Worm (Caenorhabditis elegans) whole organism, L4 larva: ENCODE data around the gene sto-6.
A peak's percentile ranks its signal among the peaks of the same experiment; 100 is the strongest.

Experiments
- F37D6.2 ChIP-seq: sonication (generic microtip); optimal IDR thresholded peaks from 2 replicates; lab custom pipeline; 2016; ENCODE audit warnings: mild to moderate bottlenecking, missing genetic modification characterization, missing compliant biosample characterization
- T26A8.4 ChIP-seq: fragments of 200-800 bp; sonication (Bioruptor generic); IDR thresholded peaks from 2 replicates; pipeline ENCODE4 v1.3.6; 2022; ENCODE audit warnings: missing genetic modification characterization, missing compliant biosample characterization
- Y48G9A.11 ChIP-seq: fragments of 200-800 bp; sonication (Bioruptor generic); IDR thresholded peaks from 2 replicates; pipeline ENCODE4 v1.3.6; 2022; ENCODE audit warnings: missing genetic modification reagents, missing genetic modification characterization, missing compliant biosample characterization
- ZK337.2 ChIP-seq: fragments of 200-800 bp; sonication (Bioruptor generic); IDR thresholded peaks from 2 replicates; pipeline ENCODE4 v1.3.6; 2022; ENCODE audit warnings: missing genetic modification reagents, missing genetic modification characterization, missing compliant biosample characterization
- aly-2 ChIP-seq: sonication (generic microtip); optimal IDR thresholded peaks from 2 replicates; lab custom pipeline; 2018; ENCODE audit warnings: missing biosample characterization, missing genetic modification characterization
- ama-1 ChIP-seq: fragments of 150-350 bp; optimal IDR thresholded peaks from 2 replicates; lab custom pipeline; 2014; ENCODE audit warnings: inconsistent platforms, mixed read lengths
- attf-4 ChIP-seq: sonication (generic microtip); optimal IDR thresholded peaks from 3 replicates; lab custom pipeline; 2017; ENCODE audit warnings: missing biosample characterization, missing genetic modification characterization
- ceh-32 ChIP-seq: sonication (generic microtip); optimal IDR thresholded peaks from 2 replicates; lab custom pipeline; 2016; ENCODE audit warnings: mild to moderate bottlenecking, missing genetic modification characterization, missing compliant biosample characterization; ENCODE audit not compliant: poor library complexity
- ceh-44 ChIP-seq: fragments of 200-800 bp; sonication (Bioruptor generic); IDR thresholded peaks from 2 replicates; pipeline ENCODE4 v1.3.6; 2022; ENCODE audit warnings: missing genetic modification reagents, missing genetic modification characterization, missing compliant biosample characterization
- cey-2 ChIP-seq: sonication (generic microtip); optimal IDR thresholded peaks from 3 replicates; lab custom pipeline; 2017; ENCODE audit warnings: missing genetic modification characterization, mild to moderate bottlenecking, missing compliant biosample characterization, antibody characterized with exemption, borderline replicate concordance; ENCODE audit not compliant: insufficient read depth
- daf-12 ChIP-seq: fragments of 150-350 bp; optimal IDR thresholded peaks from 2 replicates; lab custom pipeline; 2014; ENCODE audit warnings: missing biosample characterization, missing genetic modification reagents, missing genetic modification characterization
- daf-8 ChIP-seq: fragments of 200-800 bp; sonication (Bioruptor generic); IDR thresholded peaks from 2 replicates; pipeline ENCODE4 v1.3.6; 2022; ENCODE audit warnings: missing genetic modification characterization, missing compliant biosample characterization
- dmd-6 ChIP-seq: fragments of 200-800 bp; sonication (Bioruptor generic); IDR thresholded peaks from 2 replicates; pipeline ENCODE4 v1.3.6; 2022; ENCODE audit warnings: missing genetic modification reagents, missing genetic modification characterization, missing compliant biosample characterization
- dmd-9 ChIP-seq: fragments of 200-800 bp; sonication (Bioruptor generic); IDR thresholded peaks from 2 replicates; pipeline ENCODE4 v1.3.6; 2022; ENCODE audit warnings: missing genetic modification reagents, missing genetic modification characterization, missing compliant biosample characterization
- duxl-1 ChIP-seq: sonication (generic microtip); optimal IDR thresholded peaks from 2 replicates; lab custom pipeline; 2016; ENCODE audit warnings: mild to moderate bottlenecking, missing genetic modification characterization, moderate library complexity, missing compliant biosample characterization; ENCODE audit not compliant: poor library complexity
- dve-1 ChIP-seq: sonication (generic microtip); optimal IDR thresholded peaks from 2 replicates; lab custom pipeline; 2017; ENCODE audit warnings: antibody characterized with exemption, mild to moderate bottlenecking, missing genetic modification characterization, missing compliant biosample characterization; ENCODE audit not compliant: insufficient read depth
- gei-8 ChIP-seq: fragments of 200-800 bp; sonication (Bioruptor generic); optimal IDR thresholded peaks from 2 replicates; lab custom pipeline; 2018; ENCODE audit warnings: mild to moderate bottlenecking, missing genetic modification characterization, missing compliant biosample characterization
- hlh-11 ChIP-seq: fragments of 200-800 bp; sonication (Bioruptor generic); optimal IDR thresholded peaks from 2 replicates; lab custom pipeline; 2018; ENCODE audit warnings: mild to moderate bottlenecking, missing genetic modification characterization, missing compliant biosample characterization
- hmg-1.1 ChIP-seq: fragments of 200-800 bp; sonication (Bioruptor generic); IDR thresholded peaks from 2 replicates; pipeline ENCODE4 v1.3.6; 2022; ENCODE audit warnings: missing genetic modification reagents, missing genetic modification characterization, missing compliant biosample characterization
- jun-1 ChIP-seq: fragments of 150-350 bp; optimal IDR thresholded peaks from 2 replicates; lab custom pipeline; 2014; ENCODE audit warnings: missing biosample characterization, missing genetic modification reagents, missing genetic modification characterization
- lim-7 ChIP-seq: fragments of 200-800 bp; sonication (Bioruptor generic); IDR thresholded peaks from 2 replicates; pipeline ENCODE4 v1.3.6; 2022; ENCODE audit warnings: missing genetic modification characterization, missing compliant biosample characterization
- lin-15B ChIP-seq: fragments of 150-350 bp; sonication (generic microtip); optimal IDR thresholded peaks from 3 replicates; lab custom pipeline; 2014; ENCODE audit warnings: missing biosample characterization, missing genetic modification characterization
- mep-1 ChIP-seq: fragments of 150-350 bp; sonication (generic microtip); optimal IDR thresholded peaks from 3 replicates; lab custom pipeline; 2014; ENCODE audit warnings: missing biosample characterization, missing genetic modification characterization
- mes-2 ChIP-seq: sonication (generic microtip); optimal IDR thresholded peaks from 2 replicates; lab custom pipeline; 2016; ENCODE audit warnings: missing genotype, mild to moderate bottlenecking, missing genetic modification characterization, missing compliant biosample characterization; ENCODE audit not compliant: poor library complexity, severe bottlenecking
- mxl-3 ChIP-seq: fragments of 200-800 bp; sonication (Bioruptor generic); optimal IDR thresholded peaks from 2 replicates; lab custom pipeline; 2018; ENCODE audit warnings: mild to moderate bottlenecking, missing genetic modification characterization, missing compliant biosample characterization
- nhr-102 ChIP-seq: sonication (generic microtip); optimal IDR thresholded peaks from 2 replicates; lab custom pipeline; 2016; ENCODE audit warnings: mild to moderate bottlenecking, missing genetic modification characterization, moderate library complexity, missing compliant biosample characterization
- nhr-28 ChIP-seq: fragments of 150-350 bp; optimal IDR thresholded peaks from 2 replicates; lab custom pipeline; 2014; ENCODE audit warnings: missing biosample characterization, missing genetic modification characterization
- nhr-42 ChIP-seq: fragments of 200-800 bp; sonication (Bioruptor generic); IDR thresholded peaks from 2 replicates; pipeline ENCODE4 v1.3.6; 2022; ENCODE audit warnings: missing genetic modification characterization, missing compliant biosample characterization
- pha-4 ChIP-seq, 2 experiments: fragments of 150-350 bp in 1 of 2; fragments of 200-800 bp in 1 of 2; sonication (Bioruptor generic) in 1 of 2; IDR thresholded peaks in 1 of 2; optimal IDR thresholded peaks in 1 of 2; 2 replicates each; pipeline versions ENCODE4 v1.3.6 to Lab custom; 2014 to 2022; ENCODE audit warnings: missing genetic modification characterization in 2 of 2, missing genetic modification reagents in 2 of 2, missing biosample characterization in 1 of 2, missing compliant biosample characterization in 1 of 2
- rbr-2 ChIP-seq: sonication (generic microtip); optimal IDR thresholded peaks from 2 replicates; lab custom pipeline; 2016; ENCODE audit warnings: missing genotype, missing genetic modification characterization, missing compliant biosample characterization
- set-16 ChIP-seq: fragments of 200-800 bp; sonication (Bioruptor generic); IDR thresholded peaks from 2 replicates; pipeline ENCODE4 v1.3.6; 2022; ENCODE audit warnings: missing genetic modification reagents, missing genetic modification characterization, missing compliant biosample characterization
- unc-130 ChIP-seq: sonication (generic microtip); optimal IDR thresholded peaks from 2 replicates; lab custom pipeline; 2016; ENCODE audit warnings: missing genetic modification reagents, missing genetic modification characterization, missing compliant biosample characterization
- unc-39 ChIP-seq: sonication (generic microtip); optimal IDR thresholded peaks from 2 replicates; lab custom pipeline; 2017; ENCODE audit warnings: missing biosample characterization, missing genetic modification characterization
- unc-62 ChIP-seq, 3 experiments: fragments of 150-350 bp in 1 of 3; sonication (generic microtip); optimal IDR thresholded peaks in 2 of 3; peaks in 1 of 3; 1 replicate in 1 of 3; 2 replicates in 2 of 3; lab custom pipeline; 2014 to 2017; ENCODE audit warnings: missing biosample characterization in 3 of 3, missing genetic modification characterization in 3 of 3, missing genetic modification reagents in 3 of 3, missing genotype in 1 of 3
- zfp-3 ChIP-seq: fragments of 200-800 bp; sonication (Bioruptor generic); conservative IDR thresholded peaks from 2 replicates; pipeline ENCODE4 v1.3.6; 2022; ENCODE audit warnings: missing genetic modification reagents, missing genetic modification characterization, missing compliant biosample characterization
- zip-11 ChIP-seq: fragments of 200-800 bp; sonication (Bioruptor generic); IDR thresholded peaks from 2 replicates; pipeline ENCODE4 v1.3.6; 2022; ENCODE audit warnings: missing genetic modification characterization, missing compliant biosample characterization
- zip-2 ChIP-seq: fragments of 150-350 bp; optimal IDR thresholded peaks from 2 replicates; lab custom pipeline; 2014; ENCODE audit warnings: missing biosample characterization, missing genetic modification characterization

Gene sto-6

DNA sequence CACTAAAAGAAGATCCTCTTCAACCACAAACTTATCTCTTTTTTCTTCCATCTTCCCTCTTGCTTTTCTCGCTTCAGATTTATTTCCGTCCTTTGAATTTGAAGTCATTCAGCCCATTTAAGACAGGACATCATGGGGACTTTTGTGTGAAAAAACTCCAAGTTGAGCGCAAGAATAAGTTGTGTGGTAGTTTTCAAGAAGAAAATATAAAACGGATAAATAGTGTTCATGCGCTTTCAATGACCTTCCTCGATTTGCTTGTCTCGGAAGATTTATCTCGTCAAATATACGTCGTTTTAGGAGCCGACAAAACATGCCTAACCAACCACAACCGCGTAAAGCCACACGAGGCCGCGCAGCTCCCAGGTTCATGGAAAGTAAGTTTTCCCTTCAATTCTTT lies at the start of gene sto-6:
Gene sto-6, plus strand, starts transcription at position 301 of the 400 bp plus-strand sequence.
- TF ChIP-seq cey-2 (tag; lab: Kevin White, UChicago) (no peak), T26A8.4 (no peak), aly-2 (tag; lab: Kevin White, UChicago) (no peak), hlh-11 (tag; lab: Kevin White, UChicago) (no peak), daf-12 (tag; lab: Kevin White, UChicago) (no peak)

DNA sequence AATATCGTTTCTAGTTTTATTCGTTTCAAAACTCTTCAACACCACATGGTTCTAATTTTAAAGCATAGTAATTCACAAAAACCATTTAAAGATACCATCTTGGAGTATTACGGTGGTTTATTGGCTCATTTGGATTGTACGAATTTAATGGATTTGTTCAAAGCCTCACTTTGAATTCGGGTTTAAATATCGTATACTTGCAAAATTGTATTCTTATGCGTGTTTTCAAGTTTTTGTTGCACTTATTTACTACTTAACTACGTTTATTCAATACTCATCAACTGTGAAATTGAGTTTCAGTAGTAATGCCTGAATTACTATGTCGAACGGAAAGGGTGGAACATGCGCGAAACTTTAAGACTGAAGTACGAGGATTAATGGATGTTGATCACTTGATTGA lies 46.8 kb upstream of the sto-6 start, which contains the start of gene abts-2:
Gene abts-2, plus strand, starts transcription at position 301 of the 400 bp plus-strand sequence.
- TF ChIP-seq zip-11 (GFP tag; lab: Robert Waterston, UW) (no peak), ceh-44 (GFP tag; lab: Robert Waterston, UW) (no peak), rbr-2 (tag; lab: Kevin White, UChicago) (no peak), attf-4 (tag; lab: Kevin White, UChicago) (no peak), Y48G9A.11 (GFP tag; lab: Robert Waterston, UW) (no peak), hmg-1.1 (GFP tag; lab: Robert Waterston, UW) (no peak)

DNA sequence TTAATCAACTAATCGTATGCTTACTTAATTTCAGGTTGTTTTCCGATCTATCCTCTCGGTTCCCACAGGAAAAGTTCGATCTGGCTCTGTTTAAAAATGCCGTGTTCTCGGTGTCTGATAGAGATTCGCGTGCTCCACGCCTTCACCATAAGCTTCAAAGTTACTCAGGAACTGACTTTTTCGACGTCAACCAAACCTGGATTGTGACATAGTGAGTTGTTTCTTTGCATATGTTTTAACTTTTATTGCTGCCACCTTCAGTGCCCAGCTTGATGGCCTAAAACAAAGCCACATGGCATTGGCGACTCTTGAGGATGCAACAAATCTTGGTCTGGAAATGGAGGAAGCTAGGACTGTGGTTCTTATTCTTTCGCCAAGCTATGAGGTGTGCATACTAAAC lies 46.3 kb upstream of the sto-6 start:
- TF ChIP-seq unc-62 (GFP tag; optimal IDR thresholded peaks at IDR 0.05 in 1 of 2; lab: Kevin White, UChicago) (peak in 1 of 2 experiments; percentile 65), unc-62 (tag; optimal IDR thresholded peaks at IDR 0.05; lab: Kevin White, UChicago) (no peak), dve-1 (tag; lab: Kevin White, UChicago) (no peak), unc-130 (GFP tag; lab: Kevin White, UChicago) (no peak)

DNA sequence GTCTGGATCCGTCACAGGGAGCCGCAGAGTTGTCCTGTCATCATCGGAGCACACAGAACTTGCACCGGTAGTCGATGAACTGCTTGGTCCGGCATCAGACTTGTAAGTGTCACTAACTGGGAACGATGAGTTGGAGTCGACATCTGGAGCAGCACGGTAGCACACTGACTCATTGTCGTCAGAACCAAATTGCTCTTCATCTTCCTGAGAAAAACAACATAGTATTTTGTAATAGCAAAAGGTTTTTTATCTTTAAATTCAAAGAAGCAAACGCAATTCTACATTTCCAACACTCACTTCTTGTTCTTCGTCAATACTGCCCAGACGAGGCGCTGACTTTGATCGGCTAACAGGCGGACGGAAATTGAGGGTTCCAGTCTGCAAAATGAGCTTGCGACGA lies 41.7 kb upstream of the sto-6 start:
- TF ChIP-seq pha-4 (GFP tag; IDR thresholded peaks at IDR 0.05; lab: Robert Waterston, UW) (no peak), pha-4 (tag; optimal IDR thresholded peaks at IDR 0.05; lab: Kevin White, UChicago) (no peak), set-16 (GFP tag; lab: Robert Waterston, UW) (no peak), jun-1 (tag; lab: Kevin White, UChicago) (no peak), dmd-9 (GFP tag; lab: Robert Waterston, UW) (no peak), ceh-44 (GFP tag; lab: Robert Waterston, UW) (no peak), ZK337.2 (GFP tag; lab: Robert Waterston, UW) (no peak), nhr-28 (tag; lab: Kevin White, UChicago) (no peak), unc-62 (GFP tag; optimal IDR thresholded peaks at IDR 0.05 in 1 of 2; lab: Kevin White, UChicago) (no peak), unc-62 (tag; optimal IDR thresholded peaks at IDR 0.05; lab: Kevin White, UChicago) (no peak), nhr-42 (no peak), dmd-6 (GFP tag; lab: Robert Waterston, UW) (no peak), cey-2 (tag; lab: Kevin White, UChicago) (no peak), lim-7 (GFP tag; lab: Robert Waterston, UW) (no peak), ceh-32 (no peak)

ce11 chrX:11591620-11592019 lies 40.6 kb upstream of the sto-6 start, which contains the start of gene F52D10.2:
F52D10.2 (minus strand) TSS chrX:11591720.
- TF ChIP-seq F37D6.2 (tag; lab: Kevin White, UChicago), result no peak
- TF ChIP-seq mxl-3 (GFP tag; lab: Kevin White, UChicago), result no peak
- no peak for TF ChIP-seq nhr-102 (tag; lab: Kevin White, UChicago)
- no peak for TF ChIP-seq duxl-1
- TF ChIP-seq unc-39 (tag; lab: Kevin White, UChicago), result no peak
- TF ChIP-seq gei-8 (GFP tag; lab: Kevin White, UChicago), result no peak
- TF ChIP-seq zfp-3, result no peak
- no peak for TF ChIP-seq zip-2 (tag; lab: Kevin White, UChicago)
- TF ChIP-seq mep-1, result no peak
- no peak for TF ChIP-seq ceh-32
- no peak for TF ChIP-seq lin-15B (tag; lab: Kevin White, UChicago)
- no peak for TF ChIP-seq aly-2 (tag; lab: Kevin White, UChicago)
- no peak for TF ChIP-seq ama-1 (lab: Kevin White, UChicago)
- no peak for TF ChIP-seq daf-8 (GFP tag; lab: Robert Waterston, UW)
- TF ChIP-seq pha-4 (GFP tag; IDR thresholded peaks at IDR 0.05; lab: Robert Waterston, UW), result no peak
- no peak for TF ChIP-seq pha-4 (tag; optimal IDR thresholded peaks at IDR 0.05; lab: Kevin White, UChicago)
- TF ChIP-seq mes-2, result no peak
